Fruit fly (Drosophila melanogaster) whole organism, embryonic: ENCODE data around the gene CG4278.

Experiments used
- Atf3 ChIP-seq: fragments of 200-800 bp; sonication (Bioruptor generic); optimal IDR thresholded peaks from 3 replicates; lab custom pipeline; 2016; ENCODE audit warnings: missing biosample characterization, missing genetic modification characterization
- Atf6 ChIP-seq: fragments of 200-800 bp; sonication (Bioruptor generic); IDR thresholded peaks from 2 replicates; pipeline ENCODE4 v1.3.6; 2022; ENCODE audit warnings: missing biosample characterization, missing genetic modification characterization
- C15 ChIP-seq: fragments of 200-800 bp; sonication (Bioruptor generic); IDR thresholded peaks from 3 replicates; pipeline ENCODE4 v1.3.6; 2022; ENCODE audit warnings: missing biosample characterization, missing genetic modification characterization
- CG10462 ChIP-seq: fragments of 200-800 bp; sonication (Bioruptor generic); optimal IDR thresholded peaks from 2 replicates; lab custom pipeline; 2016; ENCODE audit warnings: missing biosample characterization, missing genetic modification characterization
- CG11695 ChIP-seq: fragments of 200-800 bp; sonication (Bioruptor generic); IDR thresholded peaks from 3 replicates; pipeline ENCODE4 v1.3.6; 2022; ENCODE audit warnings: missing biosample characterization, missing genetic modification characterization
- CG11696 ChIP-seq: fragments of 200-800 bp; sonication (Bioruptor generic); IDR thresholded peaks from 2 replicates; pipeline ENCODE4 v1.3.6; 2022; ENCODE audit warnings: missing biosample characterization, missing genetic modification characterization
- CG13287 ChIP-seq: fragments of 200-800 bp; sonication (Bioruptor generic); IDR thresholded peaks from 2 replicates; pipeline ENCODE4 v1.3.6; 2022; ENCODE audit warnings: missing biosample characterization, missing genetic modification characterization; ENCODE audit not compliant: partially characterized antibody
- CG14710 ChIP-seq: fragments of 200-800 bp; sonication (Bioruptor generic); optimal IDR thresholded peaks from 3 replicates; lab custom pipeline; 2019; ENCODE audit warnings: missing biosample characterization, mild to moderate bottlenecking, missing genetic modification characterization, moderate library complexity
- CG16815 ChIP-seq: fragments of 200-800 bp; sonication (Bioruptor generic); optimal IDR thresholded peaks from 3 replicates; lab custom pipeline; 2017; ENCODE audit warnings: missing biosample characterization, mild to moderate bottlenecking, missing genetic modification characterization
- CG1832 ChIP-seq: fragments of 200-800 bp; sonication (Bioruptor generic); optimal IDR thresholded peaks from 2 replicates; lab custom pipeline; 2017; ENCODE audit warnings: missing biosample characterization, mild to moderate bottlenecking, missing genetic modification characterization, inconsistent platforms
- CG3065 ChIP-seq: fragments of 200-800 bp; sonication (Bioruptor generic); optimal IDR thresholded peaks from 2 replicates; lab custom pipeline; 2016; ENCODE audit warnings: missing biosample characterization, missing genetic modification characterization
- CG34224 ChIP-seq: fragments of 200-800 bp; sonication (Bioruptor generic); IDR thresholded peaks from 3 replicates; pipeline ENCODE4 v1.3.6; 2022; ENCODE audit warnings: missing biosample characterization, missing genetic modification characterization; ENCODE audit not compliant: partially characterized antibody
- CG4424 ChIP-seq: fragments of 200-800 bp; sonication (Bioruptor generic); optimal IDR thresholded peaks from 3 replicates; lab custom pipeline; 2016; ENCODE audit warnings: missing biosample characterization, missing genetic modification characterization
- CG4707 ChIP-seq: fragments of 200-800 bp; sonication (Bioruptor generic); optimal IDR thresholded peaks from 2 replicates; lab custom pipeline; 2018; ENCODE audit warnings: missing biosample characterization, mild to moderate bottlenecking, missing genetic modification characterization, moderate library complexity
- CG6683 ChIP-seq: fragments of 200-800 bp; sonication (Bioruptor generic); optimal IDR thresholded peaks from 2 replicates; lab custom pipeline; 2017; ENCODE audit warnings: missing biosample characterization, mild to moderate bottlenecking, missing genetic modification characterization, missing genetic modification reagents
- CG6854 ChIP-seq: fragments of 200-800 bp; sonication (Bioruptor generic); optimal IDR thresholded peaks from 3 replicates; lab custom pipeline; 2017; ENCODE audit warnings: missing biosample characterization, mild to moderate bottlenecking, missing genetic modification characterization
- CG7556 ChIP-seq: fragments of 200-800 bp; sonication (Bioruptor generic); optimal IDR thresholded peaks from 2 replicates; lab custom pipeline; 2017; ENCODE audit warnings: missing biosample characterization, mild to moderate bottlenecking, missing genetic modification characterization
- CG8478 ChIP-seq: fragments of >200 bp; optimal IDR thresholded peaks from 2 replicates; lab custom pipeline; 2018
- CG9609 ChIP-seq: fragments of 200-800 bp; sonication (Bioruptor generic); optimal IDR thresholded peaks from 3 replicates; lab custom pipeline; 2016; ENCODE audit warnings: missing biosample characterization, missing genetic modification characterization
- Camta ChIP-seq: fragments of 200-800 bp; sonication (Bioruptor generic); optimal IDR thresholded peaks from 2 replicates; lab custom pipeline; 2016; ENCODE audit warnings: missing biosample characterization, missing genetic modification characterization
- D19A ChIP-seq: fragments of 200-800 bp; optimal IDR thresholded peaks from 3 replicates; lab custom pipeline; 2019; ENCODE audit warnings: missing biosample characterization, mild to moderate bottlenecking, missing genetic modification characterization, moderate library complexity
- Hey ChIP-seq: fragments of 200-800 bp; sonication (Bioruptor generic); optimal IDR thresholded peaks from 3 replicates; lab custom pipeline; 2018; ENCODE audit warnings: missing biosample characterization, mild to moderate bottlenecking, missing genetic modification characterization
- MBD-R2 ChIP-seq: fragments of 200-800 bp; sonication (Bioruptor generic); IDR thresholded peaks from 2 replicates; pipeline ENCODE4 v1.3.6; 2022; ENCODE audit warnings: missing biosample characterization, missing genetic modification characterization
- MTF-1 ChIP-seq: fragments of 200-800 bp; sonication (Bioruptor generic); optimal IDR thresholded peaks from 2 replicates; lab custom pipeline; 2018; ENCODE audit warnings: missing biosample characterization, mild to moderate bottlenecking, missing genetic modification characterization, borderline replicate concordance
- Opbp ChIP-seq: fragments of 200-800 bp; sonication (Bioruptor generic); IDR thresholded peaks from 3 replicates; pipeline ENCODE4 v1.3.6; 2022; ENCODE audit warnings: missing biosample characterization, missing genetic modification characterization; ENCODE audit not compliant: partially characterized antibody
- Ptx1 ChIP-seq: fragments of 200-800 bp; sonication (Bioruptor generic); IDR thresholded peaks from 2 replicates; pipeline ENCODE4 v1.3.6; 2022; ENCODE audit warnings: missing biosample characterization, missing genetic modification characterization
- Ravus ChIP-seq: fragments of 200-800 bp; sonication (Bioruptor generic); IDR thresholded peaks from 2 replicates; pipeline ENCODE4 v1.3.6; 2022; ENCODE audit warnings: missing biosample characterization, missing genetic modification characterization
- Sox102F ChIP-seq: fragments of 200-800 bp; sonication (Bioruptor generic); optimal IDR thresholded peaks from 2 replicates; lab custom pipeline; 2018; ENCODE audit warnings: missing biosample characterization, mild to moderate bottlenecking, missing genetic modification characterization, moderate library complexity
- bcd ChIP-seq: fragments of 200-800 bp; sonication (Bioruptor generic); optimal IDR thresholded peaks from 2 replicates; lab custom pipeline; 2017; ENCODE audit warnings: missing biosample characterization, mild to moderate bottlenecking, missing genetic modification characterization
- chif ChIP-seq, 2 experiments: fragments of 200-800 bp; sonication (Bioruptor generic); optimal IDR thresholded peaks; 3 replicates each; lab custom pipeline; 2016; ENCODE audit warnings: missing biosample characterization in 2 of 2, missing genetic modification characterization in 2 of 2
- crc ChIP-seq: fragments of 200-800 bp; sonication (Bioruptor generic); optimal IDR thresholded peaks from 2 replicates; lab custom pipeline; 2016; ENCODE audit warnings: missing biosample characterization, missing genetic modification characterization
- dm ChIP-seq: fragments of 200-800 bp; sonication (Bioruptor generic); optimal IDR thresholded peaks from 3 replicates; lab custom pipeline; 2016; ENCODE audit warnings: missing biosample characterization, missing genetic modification characterization
- ems ChIP-seq: fragments of 200-800 bp; sonication (Bioruptor generic); optimal IDR thresholded peaks from 3 replicates; lab custom pipeline; 2016; ENCODE audit warnings: missing biosample characterization, missing genetic modification characterization
- fd96Cb ChIP-seq: fragments of 200-800 bp; sonication (Bioruptor generic); optimal IDR thresholded peaks from 2 replicates; lab custom pipeline; 2018; ENCODE audit warnings: missing biosample characterization, mild to moderate bottlenecking, missing genetic modification characterization, moderate library complexity
- gfzf ChIP-seq: fragments of 200-800 bp; sonication (Bioruptor generic); optimal IDR thresholded peaks from 2 replicates; lab custom pipeline; 2016; ENCODE audit warnings: missing biosample characterization, mild to moderate bottlenecking, missing genetic modification characterization, moderate library complexity
- kah ChIP-seq: fragments of 200-800 bp; sonication (Bioruptor generic); optimal IDR thresholded peaks from 2 replicates; lab custom pipeline; 2018; ENCODE audit warnings: missing biosample characterization, mild to moderate bottlenecking, missing genetic modification characterization
- lab ChIP-seq: fragments of 200-800 bp; sonication (Bioruptor generic); optimal IDR thresholded peaks from 3 replicates; lab custom pipeline; 2017; ENCODE audit warnings: missing biosample characterization, missing genetic modification characterization, mild to moderate bottlenecking, moderate library complexity, missing genetic modification reagents
- lbe ChIP-seq: fragments of 200-800 bp; sonication (Bioruptor generic); optimal IDR thresholded peaks from 2 replicates; lab custom pipeline; 2016; ENCODE audit warnings: missing biosample characterization, mild to moderate bottlenecking, missing genetic modification characterization
- lmd ChIP-seq: fragments of 200-800 bp; sonication (Bioruptor generic); IDR thresholded peaks from 2 replicates; pipeline ENCODE4 v1.3.6; 2022; ENCODE audit warnings: missing biosample characterization, missing genetic modification characterization
- oc ChIP-seq: fragments of 200-800 bp; sonication (Bioruptor generic); optimal IDR thresholded peaks from 2 replicates; lab custom pipeline; 2018; ENCODE audit warnings: missing biosample characterization, mild to moderate bottlenecking, missing genetic modification characterization, moderate library complexity
- onecut ChIP-seq: fragments of 200-800 bp; sonication (Bioruptor generic); IDR thresholded peaks from 2 replicates; pipeline ENCODE4 v1.3.6; 2022; ENCODE audit warnings: missing biosample characterization, missing genetic modification characterization
- prd ChIP-seq, 3 experiments: fragments of >200 bp in 2 of 3; fragments of 200-800 bp in 1 of 3; sonication (Bioruptor generic) in 1 of 3; optimal IDR thresholded peaks in 2 of 3; IDR thresholded peaks in 1 of 3; 2 replicates in 2 of 3; 3 replicates in 1 of 3; pipeline versions ENCODE4 v1.3.6 to Lab custom; 2017 to 2022; ENCODE audit warnings: missing biosample characterization in 1 of 3, missing genetic modification characterization in 1 of 3
- sc ChIP-seq, 3 experiments: fragments of >200 bp in 2 of 3; fragments of 200-800 bp in 1 of 3; sonication (Bioruptor generic) in 1 of 3; optimal IDR thresholded peaks; 2 replicates in 2 of 3; 3 replicates in 1 of 3; lab custom pipeline; 2017; ENCODE audit warnings: mild to moderate bottlenecking in 1 of 3, missing biosample characterization in 1 of 3, missing genetic modification characterization in 1 of 3, missing genetic modification reagents in 1 of 3
- sens-2 ChIP-seq: fragments of 200-800 bp; sonication (Bioruptor generic); IDR thresholded peaks from 2 replicates; pipeline ENCODE4 v1.3.6; 2022; ENCODE audit warnings: missing biosample characterization, missing genetic modification characterization
- sima ChIP-seq: fragments of 200-800 bp; sonication (Bioruptor generic); optimal IDR thresholded peaks from 2 replicates; lab custom pipeline; 2016; ENCODE audit warnings: missing biosample characterization, missing genetic modification characterization
- sisA ChIP-seq: fragments of 200-800 bp; sonication (Bioruptor generic); IDR thresholded peaks from 2 replicates; pipeline ENCODE4 v1.3.6; 2022; ENCODE audit warnings: missing biosample characterization, missing genetic modification characterization
- vvl ChIP-seq: fragments of 200-800 bp; sonication (Bioruptor generic); IDR thresholded peaks from 2 replicates; pipeline ENCODE4 v1.3.6; 2022; ENCODE audit warnings: missing biosample characterization, missing genetic modification characterization
- wdn ChIP-seq: fragments of 200-800 bp; sonication (Bioruptor generic); IDR thresholded peaks from 2 replicates; pipeline ENCODE4 v1.3.6; 2022; ENCODE audit warnings: missing biosample characterization, missing genetic modification characterization

Gene CG4278

dm6 chr2L:16350742-16351568, 24.1 kb downstream of the CG4278 start (continued):
- TF ChIP-seq CG3065 (peak; percentile 96), CG8478 (lab: Kevin White, UChicago) (no peak), CG14710 (tag; lab: Kevin White, UChicago) (peak; percentile 98), CG6683 (peak; percentile 98), Opbp (no peak), vvl (peak; percentile 100), wdn (GFP tag; lab: Robert Waterston, UW) (peak; percentile 98), oc (peak; percentile 99), CG7556 (peak; percentile 99), onecut (GFP tag; lab: Robert Waterston, UW) (peak; percentile 98), lbe (GFP tag; lab: Kevin White, UChicago) (peak; percentile 97), MBD-R2 (peak; percentile 99), Camta (GFP tag; lab: Kevin White, UChicago) (peak; percentile 98), dm (peak; percentile 96), sens-2 (GFP tag; lab: Robert Waterston, UW) (peak; percentile 99), Atf6 (peak; percentile 99), Ptx1 (GFP tag; lab: Robert Waterston, UW) (peak; percentile 98), CG34224 (peak; percentile 15; the same call in 2 of the 3 replicates), prd (optimal IDR thresholded peaks at IDR 0.05; lab: Kevin White, UChicago) (no peak), prd (GFP tag; IDR thresholded peaks at IDR 0.05; lab: Robert Waterston, UW) (peak; percentile 99), bcd (GFP tag; lab: Kevin White, UChicago) (peak; percentile 99), CG4424 (peak; percentile 99), sima (GFP tag; lab: Kevin White, UChicago) (peak; percentile 96), CG10462 (peak; percentile 98), MTF-1 (GFP tag; lab: Kevin White, UChicago) (peak; percentile 98), sisA (peak; percentile 99), Sox102F (GFP tag; lab: Kevin White, UChicago) (peak; percentile 99), CG1832 (GFP tag; lab: Kevin White, UChicago) (no peak), fd96Cb (tag; lab: Kevin White, UChicago) (peak; percentile 99), kah (GFP tag; lab: Kevin White, UChicago) (peak; percentile 97), gfzf (peak; percentile 20), CG13287 (GFP tag; lab: Robert Waterston, UW) (peak; percentile 28), ems (peak; percentile 99), C15 (GFP tag; lab: Robert Waterston, UW) (peak; percentile 97), chif (GFP tag; optimal IDR thresholded peaks at IDR 0.05; lab: Kevin White, UChicago) (peak; percentile 100), CG4707 (GFP tag; lab: Kevin White, UChicago) (peak; percentile 97), lmd (GFP tag; lab: Robert Waterston, UW) (peak; percentile 99), CG16815 (GFP tag; lab: Kevin White, UChicago) (peak; percentile 98), crc (GFP tag; lab: Kevin White, UChicago) (peak; percentile 98), lab (GFP tag; lab: Kevin White, UChicago) (peak; percentile 100), Ravus (peak; percentile 96), sc (optimal IDR thresholded peaks at IDR 0.05; lab: Kevin White, UChicago) (no peak), sc (GFP tag; optimal IDR thresholded peaks at IDR 0.05; lab: Kevin White, UChicago) (peak; percentile 98), CG9609 (GFP tag; lab: Kevin White, UChicago) (peak; percentile 97), Hey (peak; percentile 96), D19A (tag; lab: Kevin White, UChicago) (peak; percentile 98), CG11696 (GFP tag; lab: Robert Waterston, UW) (peak; percentile 100), CG11695 (GFP tag; lab: Robert Waterston, UW) (peak; percentile 99), CG6854 (peak; percentile 99), Atf3 (GFP tag; lab: Kevin White, UChicago) (peak; percentile 95)
